Fruit fly (Drosophila melanogaster) whole organism, embryonic: ENCODE measurements around the gene Polr2D.

Source experiments
- Adf1 ChIP-seq: fragments of 200-800 bp; sonication (Bioruptor generic); IDR thresholded peaks from 2 replicates; pipeline ENCODE4 v1.3.6; 2022; ENCODE audit warnings: missing biosample characterization, missing genetic modification characterization
- CG10147 ChIP-seq: fragments of 200-800 bp; sonication (Bioruptor generic); optimal IDR thresholded peaks from 2 replicates; lab custom pipeline; 2019; ENCODE audit warnings: missing biosample characterization, mild to moderate bottlenecking, missing genetic modification characterization, moderate library complexity
- CG10654 ChIP-seq: fragments of 200-800 bp; sonication (Bioruptor generic); optimal IDR thresholded peaks from 2 replicates; lab custom pipeline; 2016; ENCODE audit warnings: missing biosample characterization, missing genetic modification characterization
- CG12155 ChIP-seq: fragments of 200-800 bp; sonication (Bioruptor generic); optimal IDR thresholded peaks from 3 replicates; lab custom pipeline; 2016; ENCODE audit warnings: missing biosample characterization, missing genetic modification characterization
- CG1529 ChIP-seq: fragments of 200-800 bp; sonication (Bioruptor generic); optimal IDR thresholded peaks from 3 replicates; lab custom pipeline; 2018; ENCODE audit warnings: missing biosample characterization, missing genetic modification characterization
- CG15479 ChIP-seq: fragments of 200-800 bp; sonication (Bioruptor generic); optimal IDR thresholded peaks from 3 replicates; lab custom pipeline; 2019; ENCODE audit warnings: missing biosample characterization, mild to moderate bottlenecking, missing genetic modification characterization, moderate library complexity
- CG16813 ChIP-seq: fragments of 200-800 bp; sonication (Bioruptor generic); IDR thresholded peaks from 3 replicates; pipeline ENCODE4 v1.3.6; 2022; ENCODE audit warnings: missing biosample characterization, missing genetic modification characterization; ENCODE audit not compliant: partially characterized antibody
- CG16863 ChIP-seq: fragments of 200-800 bp; sonication (Bioruptor generic); optimal IDR thresholded peaks from 3 replicates; lab custom pipeline; 2016; ENCODE audit warnings: missing biosample characterization, missing genetic modification characterization
- CG1792 ChIP-seq: fragments of 200-800 bp; sonication (Bioruptor generic); optimal IDR thresholded peaks from 2 replicates; lab custom pipeline; 2016; ENCODE audit warnings: missing biosample characterization, missing genetic modification characterization
- CG2120 ChIP-seq: fragments of 200-800 bp; sonication (Bioruptor generic); optimal IDR thresholded peaks from 3 replicates; lab custom pipeline; 2016; ENCODE audit warnings: missing biosample characterization, missing genetic modification characterization
- CG30403 ChIP-seq: fragments of 200-800 bp; sonication (Bioruptor generic); optimal IDR thresholded peaks from 3 replicates; lab custom pipeline; 2016; ENCODE audit warnings: missing biosample characterization, missing genetic modification characterization
- CG31441 ChIP-seq: fragments of 200-800 bp; sonication (Bioruptor generic); IDR thresholded peaks from 2 replicates; pipeline ENCODE4 v1.3.6; 2022; ENCODE audit warnings: missing biosample characterization, missing genetic modification characterization
- CG3407 ChIP-seq: fragments of 200-800 bp; sonication (Bioruptor generic); optimal IDR thresholded peaks from 2 replicates; lab custom pipeline; 2018; ENCODE audit warnings: missing biosample characterization, mild to moderate bottlenecking, missing genetic modification characterization
- CG34224 ChIP-seq: fragments of 200-800 bp; sonication (Bioruptor generic); IDR thresholded peaks from 3 replicates; pipeline ENCODE4 v1.3.6; 2022; ENCODE audit warnings: missing biosample characterization, missing genetic modification characterization; ENCODE audit not compliant: partially characterized antibody
- CG3726 ChIP-seq: fragments of 200-800 bp; sonication (Bioruptor generic); IDR thresholded peaks from 3 replicates; pipeline ENCODE4, ENCODE4 v1.3.6; 2022; ENCODE audit warnings: missing biosample characterization, missing genetic modification characterization
- CG4404 ChIP-seq: fragments of 200-800 bp; sonication (Bioruptor generic); IDR thresholded peaks from 2 replicates; pipeline ENCODE4 v1.3.6; 2022; ENCODE audit warnings: missing biosample characterization, missing genetic modification characterization
- CG4617 ChIP-seq: fragments of 200-800 bp; sonication (Bioruptor generic); optimal IDR thresholded peaks from 3 replicates; lab custom pipeline; 2016; ENCODE audit warnings: missing biosample characterization, missing genetic modification characterization, borderline replicate concordance
- CG6683 ChIP-seq: fragments of 200-800 bp; sonication (Bioruptor generic); optimal IDR thresholded peaks from 2 replicates; lab custom pipeline; 2017; ENCODE audit warnings: missing biosample characterization, mild to moderate bottlenecking, missing genetic modification characterization, missing genetic modification reagents
- CG7745 ChIP-seq: fragments of 200-800 bp; sonication (Bioruptor generic); optimal IDR thresholded peaks from 2 replicates; lab custom pipeline; 2018; ENCODE audit warnings: missing biosample characterization, mild to moderate bottlenecking, missing genetic modification characterization, moderate library complexity
- CrebB ChIP-seq: fragments of 200-800 bp; sonication (Bioruptor generic); optimal IDR thresholded peaks from 3 replicates; lab custom pipeline; 2018; ENCODE audit warnings: missing biosample characterization, mild to moderate bottlenecking, missing genetic modification characterization
- D ChIP-seq, 2 experiments: fragments of 200-800 bp in 1 of 2; fragments of >200 bp in 1 of 2; sonication (Bioruptor generic) in 1 of 2; optimal IDR thresholded peaks; 2 replicates in 1 of 2; 3 replicates in 1 of 2; lab custom pipeline; 2017; ENCODE audit warnings: mild to moderate bottlenecking in 1 of 2, missing biosample characterization in 1 of 2, missing genetic modification characterization in 1 of 2, missing genetic modification reagents in 1 of 2
- Dad ChIP-seq: fragments of 200-800 bp; sonication (Bioruptor generic); optimal IDR thresholded peaks from 3 replicates; lab custom pipeline; 2016; ENCODE audit warnings: missing biosample characterization, missing genetic modification characterization
- Dfd ChIP-seq, 2 experiments: fragments of >200 bp; optimal IDR thresholded peaks; 2 replicates each; lab custom pipeline; 2017; ENCODE audit warnings: missing biosample characterization in 2 of 2, missing genetic modification characterization in 2 of 2
- E2f2 ChIP-seq: fragments of 200-800 bp; sonication (Bioruptor generic); IDR thresholded peaks from 2 replicates; pipeline ENCODE4 v1.3.6; 2022; ENCODE audit warnings: missing biosample characterization, missing genetic modification characterization
- Elba2 ChIP-seq: fragments of 200-800 bp; sonication (Bioruptor generic); optimal IDR thresholded peaks from 3 replicates; lab custom pipeline; 2016; ENCODE audit warnings: missing biosample characterization, missing genetic modification characterization
- H2.0 ChIP-seq: fragments of 200-800 bp; sonication (Bioruptor generic); IDR thresholded peaks from 2 replicates; pipeline ENCODE4 v1.3.6; 2022; ENCODE audit warnings: missing biosample characterization, missing genetic modification characterization
- Hand ChIP-seq: fragments of 200-800 bp; sonication (Bioruptor generic); optimal IDR thresholded peaks from 2 replicates; lab custom pipeline; 2017; ENCODE audit warnings: mild to moderate bottlenecking, missing biosample characterization, missing genetic modification reagents, missing genetic modification characterization
- Hr51 ChIP-seq, 2 experiments: fragments of 200-800 bp; sonication (Bioruptor generic); optimal IDR thresholded peaks; 2 replicates in 1 of 2; 3 replicates in 1 of 2; lab custom pipeline; 2016 to 2018; ENCODE audit warnings: missing biosample characterization in 2 of 2, missing genetic modification characterization in 2 of 2, mild to moderate bottlenecking in 1 of 2, moderate library complexity in 1 of 2
- Lim3 ChIP-seq: fragments of 200-800 bp; sonication (Bioruptor generic); IDR thresholded peaks from 2 replicates; pipeline ENCODE4 v1.3.6; 2022; ENCODE audit warnings: missing biosample characterization, missing genetic modification characterization
- Stat92E ChIP-seq, 3 experiments: fragments of >200 bp in 2 of 3; fragments of 200-800 bp in 1 of 3; sonication (Bioruptor generic) in 1 of 3; optimal IDR thresholded peaks; 2 replicates each; lab custom pipeline; 2017 to 2019; ENCODE audit warnings: missing biosample characterization in 3 of 3, missing genetic modification characterization in 3 of 3, mild to moderate bottlenecking in 1 of 3, moderate library complexity in 1 of 3
- ap ChIP-seq: fragments of 200-800 bp; sonication (Bioruptor generic); IDR thresholded peaks from 2 replicates; pipeline ENCODE4 v1.3.6; 2022; ENCODE audit warnings: missing biosample characterization, missing genetic modification characterization
- ato ChIP-seq: fragments of 200-800 bp; sonication (Bioruptor generic); IDR thresholded peaks from 2 replicates; pipeline ENCODE4 v1.3.6; 2022; ENCODE audit warnings: missing biosample characterization, missing genetic modification characterization; ENCODE audit not compliant: partially characterized antibody
- bigmax ChIP-seq: fragments of 200-800 bp; sonication (Bioruptor generic); optimal IDR thresholded peaks from 2 replicates; lab custom pipeline; 2018; ENCODE audit warnings: missing biosample characterization, mild to moderate bottlenecking, missing genetic modification characterization
- bowl ChIP-seq: fragments of 200-800 bp; sonication (Bioruptor generic); IDR thresholded peaks from 2 replicates; pipeline ENCODE4 v1.3.6; 2022; ENCODE audit warnings: missing biosample characterization, missing genetic modification characterization
- cato ChIP-seq: fragments of 200-800 bp; sonication (Bioruptor generic); optimal IDR thresholded peaks from 2 replicates; lab custom pipeline; 2016; ENCODE audit warnings: missing biosample characterization, missing genetic modification characterization, borderline replicate concordance
- crc ChIP-seq: fragments of 200-800 bp; sonication (Bioruptor generic); optimal IDR thresholded peaks from 2 replicates; lab custom pipeline; 2016; ENCODE audit warnings: missing biosample characterization, missing genetic modification characterization
- danr ChIP-seq: fragments of 200-800 bp; sonication (Bioruptor generic); IDR thresholded peaks from 2 replicates; pipeline ENCODE4 v1.3.6; 2022; ENCODE audit warnings: missing biosample characterization, missing genetic modification characterization
- eyg ChIP-seq: fragments of 200-800 bp; sonication (Bioruptor generic); optimal IDR thresholded peaks from 3 replicates; lab custom pipeline; 2016; ENCODE audit warnings: missing biosample characterization, missing genetic modification characterization
- fd102C ChIP-seq: fragments of 200-800 bp; sonication (Bioruptor generic); optimal IDR thresholded peaks from 2 replicates; lab custom pipeline; 2018; ENCODE audit warnings: missing biosample characterization, mild to moderate bottlenecking, missing genetic modification characterization, moderate library complexity
- fu2 ChIP-seq: fragments of 200-800 bp; sonication (Bioruptor generic); optimal IDR thresholded peaks from 2 replicates; lab custom pipeline; 2016; ENCODE audit warnings: missing biosample characterization, missing genetic modification characterization
- gcm2 ChIP-seq: fragments of 200-800 bp; sonication (Bioruptor generic); optimal IDR thresholded peaks from 2 replicates; lab custom pipeline; 2016; ENCODE audit warnings: missing biosample characterization, missing genetic modification characterization
- gro ChIP-seq: fragments of 200-800 bp; sonication (Bioruptor generic); optimal IDR thresholded peaks from 2 replicates; lab custom pipeline; 2016; ENCODE audit warnings: missing biosample characterization, missing genetic modification characterization
- kni ChIP-seq: fragments of 200-800 bp; sonication (Bioruptor generic); optimal IDR thresholded peaks from 3 replicates; lab custom pipeline; 2017; ENCODE audit warnings: mild to moderate bottlenecking, missing biosample characterization, missing genetic modification reagents, missing genetic modification characterization
- pita ChIP-seq: fragments of 200-800 bp; sonication (Bioruptor generic); optimal IDR thresholded peaks from 2 replicates; lab custom pipeline; 2017; ENCODE audit warnings: missing biosample characterization, mild to moderate bottlenecking, missing genetic modification characterization
- psq ChIP-seq: fragments of 200-800 bp; sonication (Bioruptor generic); optimal IDR thresholded peaks from 2 replicates; lab custom pipeline; 2017; ENCODE audit warnings: missing biosample characterization, missing genetic modification characterization
- rib ChIP-seq: fragments of 200-800 bp; sonication (Bioruptor generic); IDR thresholded peaks from 2 replicates; pipeline ENCODE4 v1.3.6; 2022; ENCODE audit warnings: missing biosample characterization, missing genetic modification characterization
- scrt ChIP-seq: fragments of 200-800 bp; sonication (Bioruptor generic); optimal IDR thresholded peaks from 2 replicates; lab custom pipeline; 2018; ENCODE audit warnings: missing biosample characterization, mild to moderate bottlenecking, missing genetic modification characterization, moderate library complexity
- sens ChIP-seq: fragments of 200-800 bp; sonication (Bioruptor generic); peaks from one replicate; lab custom pipeline; 2016; ENCODE audit warnings: missing biosample characterization, missing genetic modification characterization
- vfl ChIP-seq: fragments of 200-800 bp; sonication (Bioruptor generic); optimal IDR thresholded peaks from 2 replicates; lab custom pipeline; 2016; ENCODE audit warnings: missing biosample characterization, missing genetic modification characterization
- vvl ChIP-seq: fragments of 200-800 bp; sonication (Bioruptor generic); IDR thresholded peaks from 2 replicates; pipeline ENCODE4 v1.3.6; 2022; ENCODE audit warnings: missing biosample characterization, missing genetic modification characterization
- z ChIP-seq: fragments of 200-800 bp; sonication (Bioruptor generic); IDR thresholded peaks from 3 replicates; pipeline ENCODE4 v1.3.6; 2022; ENCODE audit warnings: missing biosample characterization, missing genetic modification characterization

The Polr2D gene

dm6 chr3R:18243718-18244170 is 11.5 kb downstream of the Polr2D start (continued):
- TF ChIP-seq CG3726 (GFP tag; lab: Robert Waterston, UW) (no peak), Adf1 (GFP tag; lab: Robert Waterston, UW) (no peak), CG1792 (GFP tag; lab: Kevin White, UChicago) (no peak), Elba2 (GFP tag; lab: Kevin White, UChicago) (no peak), eyg (GFP tag; lab: Kevin White, UChicago) (no peak), ap (no peak), Dfd (GFP tag; optimal IDR thresholded peaks at IDR 0.05; lab: Kevin White, UChicago) (no peak), CG6683 (GFP tag; lab: Kevin White, UChicago) (no peak), H2.0 (GFP tag; lab: Robert Waterston, UW) (no peak), vvl (GFP tag; lab: Robert Waterston, UW) (peak; percentile 71), ato (no peak), CG1529 (no peak), D (optimal IDR thresholded peaks at IDR 0.05; lab: Kevin White, UChicago) (no peak), D (GFP tag; optimal IDR thresholded peaks at IDR 0.05; lab: Kevin White, UChicago) (no peak), kni (GFP tag; lab: Kevin White, UChicago) (no peak), E2f2 (GFP tag; lab: Robert Waterston, UW) (no peak), bigmax (GFP tag; lab: Kevin White, UChicago) (no peak), bowl (GFP tag; lab: Robert Waterston, UW) (no peak), CG7745 (tag; lab: Kevin White, UChicago) (no peak), CG34224 (GFP tag; lab: Robert Waterston, UW) (no peak), fu2 (no peak), CG4404 (GFP tag; lab: Robert Waterston, UW) (no peak), psq (no peak), Hr51 (GFP tag; optimal IDR thresholded peaks at IDR 0.05; lab: Kevin White, UChicago) (peak in 1 of 2 experiments; percentile 12), gcm2 (GFP tag; lab: Kevin White, UChicago) (no peak), CG16863 (no peak), crc (no peak), Hand (GFP tag; lab: Kevin White, UChicago) (no peak), pita (GFP tag; lab: Kevin White, UChicago) (no peak), CG15479 (no peak), sens (GFP tag; lab: Kevin White, UChicago) (peak; percentile 60), CG10147 (no peak), CG2120 (GFP tag; lab: Kevin White, UChicago) (peak; percentile 2), scrt (GFP tag; lab: Kevin White, UChicago) (peak; percentile 50), CG10654 (GFP tag; lab: Kevin White, UChicago) (no peak), danr (GFP tag; lab: Robert Waterston, UW) (no peak), CG3407 (GFP tag; lab: Kevin White, UChicago) (no peak), z (no peak; the same call in 2 of the 3 replicates), CrebB (peak; percentile 11), rib (GFP tag; lab: Robert Waterston, UW) (peak; percentile 10; the same call in 1 of the 2 replicates), CG16813 (GFP tag; lab: Robert Waterston, UW) (no peak), cato (GFP tag; lab: Kevin White, UChicago) (no peak), vfl (GFP tag; lab: Kevin White, UChicago) (peak; percentile 24), CG31441 (GFP tag; lab: Robert Waterston, UW) (no peak), fd102C (GFP tag; lab: Kevin White, UChicago) (no peak), CG12155 (GFP tag; lab: Kevin White, UChicago) (no peak), CG30403 (GFP tag; lab: Kevin White, UChicago) (no peak), Stat92E (GFP tag; optimal IDR thresholded peaks at IDR 0.05; lab: Kevin White, UChicago) (no peak), Dad (GFP tag; lab: Kevin White, UChicago) (no peak), gro (GFP tag; lab: Kevin White, UChicago) (no peak), Lim3 (GFP tag; lab: Robert Waterston, UW) (no peak), CG4617 (no peak)
